Worm (Caenorhabditis elegans) whole organism, L1 larva: Measurements from ENCODE around the gene smc-3.

Experiments
- C04F5.9 ChIP-seq: sonication (generic microtip); optimal IDR thresholded peaks from 2 replicates; lab custom pipeline; 2016; ENCODE audit warnings: missing genetic modification characterization, missing compliant biosample characterization
- nhr-76 ChIP-seq: sonication (generic microtip); optimal IDR thresholded peaks from 2 replicates; lab custom pipeline; 2017; ENCODE audit warnings: missing biosample characterization, missing genetic modification characterization
- snpc-4 ChIP-seq: fragments of 150-350 bp; optimal IDR thresholded peaks from 2 replicates; lab custom pipeline; 2014; ENCODE audit warnings: missing biosample characterization, missing genetic modification characterization
- swsn-7 ChIP-seq: sonication (generic microtip); optimal IDR thresholded peaks from 2 replicates; lab custom pipeline; 2016; ENCODE audit warnings: missing genetic modification characterization, missing compliant biosample characterization
- unc-62 ChIP-seq: fragments of 150-350 bp; optimal IDR thresholded peaks from 2 replicates; lab custom pipeline; 2014; ENCODE audit warnings: missing biosample characterization, missing genetic modification reagents, missing genetic modification characterization
- ztf-4 ChIP-seq: fragments of 150-350 bp; optimal IDR thresholded peaks from 2 replicates; lab custom pipeline; 2014; ENCODE audit warnings: missing biosample characterization, missing genetic modification characterization

- no peak for TF ChIP-seq unc-62
- TF ChIP-seq C04F5.9 (tag; lab: Kevin White, UChicago): no peak
- TF ChIP-seq swsn-7 (tag; lab: Kevin White, UChicago): no peak
- no peak for TF ChIP-seq nhr-76
- TF ChIP-seq snpc-4 (tag; lab: Kevin White, UChicago): no peak
- no peak for TF ChIP-seq ztf-4 (tag; lab: Kevin White, UChicago)
These were observed 23.3 kb upstream of the smc-3 start for ce11 chrIII:11267372-11267771.
